Worm (Caenorhabditis elegans) whole organism, L4 larva: ENCODE data around the gene C05G5.2.

Experiments
- fos-1 ChIP-seq: fragments of 150-350 bp; optimal IDR thresholded peaks from 2 replicates; lab custom pipeline; 2014; ENCODE audit warnings: missing biosample characterization, missing genetic modification characterization
- lin-1 ChIP-seq: fragments of 200-800 bp; sonication (Bioruptor generic); IDR thresholded peaks from 2 replicates; pipeline ENCODE4 v1.3.6; 2022; ENCODE audit warnings: missing genetic modification reagents, missing genetic modification characterization, missing compliant biosample characterization
- nhr-11 ChIP-seq: fragments of 150-350 bp; optimal IDR thresholded peaks from 2 replicates; lab custom pipeline; 2014; ENCODE audit warnings: missing biosample characterization, missing genetic modification characterization
- zag-1 ChIP-seq: fragments of 150-350 bp; optimal IDR thresholded peaks from 2 replicates; lab custom pipeline; 2014; ENCODE audit warnings: missing biosample characterization, missing genetic modification characterization

ce11 chrX:14739466-14739865, 7.6 kb upstream of the C05G5.2 start:
- TF ChIP-seq fos-1 (no peak), zag-1 (tag; lab: Kevin White, UChicago) (no peak), nhr-11 (tag; lab: Kevin White, UChicago) (no peak), lin-1 (GFP tag; lab: Robert Waterston, UW) (no peak)
